Fruit fly (Drosophila melanogaster): Measurements from ENCODE around the gene Hand.

DNA sequence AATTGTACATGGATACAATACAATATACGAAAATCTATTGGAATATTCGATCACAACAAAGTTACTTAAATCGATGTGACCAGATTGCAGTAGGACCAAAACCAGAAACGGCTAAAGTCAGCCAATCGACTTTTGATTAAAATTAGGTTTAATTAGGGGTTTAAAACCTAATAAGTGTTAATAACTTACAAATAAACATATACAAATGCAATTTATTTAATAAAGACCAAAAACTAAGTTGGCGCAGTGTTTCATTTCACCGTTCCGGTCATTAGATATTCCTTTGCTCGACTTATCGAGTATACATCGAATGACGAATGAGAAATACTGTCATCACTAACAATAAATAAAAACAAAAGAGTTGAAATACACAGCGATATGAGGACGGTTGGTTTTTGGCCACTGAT lies 44.7 kb downstream of the Hand start, which contains the start of the genes bsk and CG31717:
- TF ChIP-seq Dll (optimal IDR thresholded peaks at IDR 0.05) (no peak), usp (GFP tag; optimal IDR thresholded peaks at IDR 0.05) (no peak), pan (optimal IDR thresholded peaks at IDR 0.05) (no peak)

Measured in whole organism.